Worm (Caenorhabditis elegans) whole organism, L3 larva: ENCODE measurements around the gene alh-8.
A peak's percentile ranks its signal among the peaks of the same experiment; 100 is the strongest.

Experiments
- R02D3.7 ChIP-seq: fragments of 150-350 bp; optimal IDR thresholded peaks from 2 replicates; lab custom pipeline; 2014; ENCODE audit warnings: missing biosample characterization, missing genetic modification characterization
- ZK546.5 ChIP-seq: sonication (generic microtip); optimal IDR thresholded peaks from 2 replicates; lab custom pipeline; 2017; ENCODE audit warnings: missing biosample characterization, missing genetic modification characterization
- aly-2 ChIP-seq: fragments of 150-350 bp; optimal IDR thresholded peaks from 2 replicates; lab custom pipeline; 2014; ENCODE audit warnings: missing biosample characterization, missing genetic modification characterization
- ceh-16 ChIP-seq: sonication (generic microtip); optimal IDR thresholded peaks from 2 replicates; lab custom pipeline; 2017; ENCODE audit warnings: missing biosample characterization, missing genetic modification characterization
- ceh-28 ChIP-seq: fragments of 150-350 bp; optimal IDR thresholded peaks from 2 replicates; lab custom pipeline; 2014; ENCODE audit warnings: missing biosample characterization, missing genetic modification reagents, missing genetic modification characterization
- ceh-82 ChIP-seq: fragments of 150-350 bp; optimal IDR thresholded peaks from 2 replicates; lab custom pipeline; 2014; ENCODE audit warnings: missing biosample characterization, missing genetic modification characterization
- ceh-9 ChIP-seq: sonication (generic microtip); optimal IDR thresholded peaks from 2 replicates; lab custom pipeline; 2018; ENCODE audit warnings: missing biosample characterization, missing genetic modification characterization
- daf-12 ChIP-seq: fragments of 150-350 bp; optimal IDR thresholded peaks from 2 replicates; lab custom pipeline; 2014; ENCODE audit warnings: missing biosample characterization, missing genetic modification reagents, missing genetic modification characterization
- egl-27 ChIP-seq: sonication (generic microtip); optimal IDR thresholded peaks from 4 replicates; lab custom pipeline; 2017; ENCODE audit warnings: missing biosample characterization, missing genetic modification reagents, missing genetic modification characterization
- egl-5 ChIP-seq: fragments of 150-350 bp; optimal IDR thresholded peaks from 2 replicates; lab custom pipeline; 2017; ENCODE audit warnings: missing biosample characterization, missing genetic modification reagents, missing genetic modification characterization, inconsistent platforms
- elt-1 ChIP-seq: fragments of 150-350 bp; optimal IDR thresholded peaks from 2 replicates; lab custom pipeline; 2014; ENCODE audit warnings: missing biosample characterization, missing genetic modification characterization
- elt-2 ChIP-seq: sonication (generic microtip); optimal IDR thresholded peaks from 2 replicates; lab custom pipeline; 2016; ENCODE audit warnings: missing genetic modification reagents, mild to moderate bottlenecking, missing genetic modification characterization, missing compliant biosample characterization
- elt-3 ChIP-seq, 3 experiments: fragments of 150-350 bp in 1 of 3; sonication (generic microtip) in 2 of 3; optimal IDR thresholded peaks; 2 replicates in 2 of 3; 4 replicates in 1 of 3; lab custom pipeline; 2014 to 2017; ENCODE audit warnings: missing biosample characterization in 3 of 3, missing genetic modification characterization in 3 of 3
- eor-1 ChIP-seq, 2 experiments: fragments of 150-350 bp; optimal IDR thresholded peaks; 2 replicates each; lab custom pipeline; 2014 to 2018; ENCODE audit warnings: missing biosample characterization in 2 of 2, missing genetic modification characterization in 2 of 2
- fkh-10 ChIP-seq: sonication (generic microtip); optimal IDR thresholded peaks from 2 replicates; lab custom pipeline; 2017; ENCODE audit warnings: missing biosample characterization, missing genetic modification reagents, missing genetic modification characterization
- fkh-2 ChIP-seq: fragments of 150-350 bp; optimal IDR thresholded peaks from 2 replicates; lab custom pipeline; 2014; ENCODE audit warnings: missing biosample characterization, missing genetic modification reagents, missing genetic modification characterization
- fos-1 ChIP-seq: fragments of 150-350 bp; optimal IDR thresholded peaks from 2 replicates; lab custom pipeline; 2014; ENCODE audit warnings: missing biosample characterization, missing genetic modification characterization
- hmg-11 ChIP-seq: sonication (generic microtip); optimal IDR thresholded peaks from 2 replicates; lab custom pipeline; 2016; ENCODE audit warnings: missing genetic modification characterization, missing compliant biosample characterization
- jun-1 ChIP-seq: fragments of 150-350 bp; optimal IDR thresholded peaks from 2 replicates; lab custom pipeline; 2014; ENCODE audit warnings: missing biosample characterization, missing genetic modification reagents, missing genetic modification characterization
- lin-15B ChIP-seq: fragments of 150-350 bp; optimal IDR thresholded peaks from 2 replicates; lab custom pipeline; 2014; ENCODE audit warnings: missing biosample characterization, missing genetic modification characterization
- lsy-12 ChIP-seq: sonication (generic microtip); optimal IDR thresholded peaks from 2 replicates; lab custom pipeline; 2016; ENCODE audit warnings: mild to moderate bottlenecking, missing genetic modification characterization, missing compliant biosample characterization
- mdl-1 ChIP-seq: fragments of 150-350 bp; optimal IDR thresholded peaks from 2 replicates; lab custom pipeline; 2014; ENCODE audit warnings: missing biosample characterization, missing genetic modification characterization
- mml-1 ChIP-seq: fragments of 150-350 bp; sonication (generic microtip); optimal IDR thresholded peaks from 3 replicates; lab custom pipeline; 2014; ENCODE audit warnings: missing biosample characterization, missing genetic modification characterization
- nfya-1 ChIP-seq: sonication (generic microtip); optimal IDR thresholded peaks from 2 replicates; lab custom pipeline; 2017; ENCODE audit warnings: missing genetic modification characterization, mild to moderate bottlenecking, missing compliant biosample characterization, antibody characterized with exemption, moderate library complexity; ENCODE audit not compliant: insufficient read depth
- nhr-11 ChIP-seq: fragments of 150-350 bp; optimal IDR thresholded peaks from 2 replicates; lab custom pipeline; 2014; ENCODE audit warnings: missing biosample characterization, missing genetic modification characterization
- nhr-12 ChIP-seq: fragments of 150-350 bp; optimal IDR thresholded peaks from 2 replicates; lab custom pipeline; 2014; ENCODE audit warnings: missing biosample characterization, missing genetic modification characterization
- nhr-23 ChIP-seq: fragments of 150-350 bp; optimal IDR thresholded peaks from 2 replicates; lab custom pipeline; 2014; ENCODE audit warnings: missing biosample characterization, missing genetic modification reagents, missing genetic modification characterization
- nhr-237 ChIP-seq: fragments of 150-350 bp; optimal IDR thresholded peaks from 2 replicates; lab custom pipeline; 2014; ENCODE audit warnings: missing biosample characterization, missing genetic modification characterization
- nhr-25 ChIP-seq: sonication (generic microtip); optimal IDR thresholded peaks from 2 replicates; lab custom pipeline; 2017; ENCODE audit warnings: missing biosample characterization, missing genetic modification characterization
- nhr-28 ChIP-seq: fragments of 150-350 bp; optimal IDR thresholded peaks from 2 replicates; lab custom pipeline; 2014; ENCODE audit warnings: missing biosample characterization, missing genetic modification characterization
- nhr-43 ChIP-seq: sonication (generic microtip); optimal IDR thresholded peaks from 2 replicates; lab custom pipeline; 2016; ENCODE audit warnings: mild to moderate bottlenecking, missing genetic modification characterization, missing compliant biosample characterization; ENCODE audit not compliant: poor library complexity, severe bottlenecking
- nhr-67 ChIP-seq: fragments of 150-350 bp; optimal IDR thresholded peaks from 2 replicates; lab custom pipeline; 2014; ENCODE audit warnings: missing biosample characterization, missing genetic modification characterization
- nhr-76 ChIP-seq: fragments of 150-350 bp; sonication (generic microtip); optimal IDR thresholded peaks from 5 replicates; lab custom pipeline; 2014; ENCODE audit warnings: missing biosample characterization, missing genetic modification characterization
- nhr-77 ChIP-seq: fragments of 150-350 bp; optimal IDR thresholded peaks from 2 replicates; lab custom pipeline; 2014; ENCODE audit warnings: missing biosample characterization, missing genetic modification characterization
- pha-4 ChIP-seq: fragments of 150-350 bp; optimal IDR thresholded peaks from 2 replicates; lab custom pipeline; 2014; ENCODE audit warnings: missing biosample characterization, missing genetic modification reagents, missing genetic modification characterization
- pqm-1 ChIP-seq: fragments of 150-350 bp; optimal IDR thresholded peaks from 2 replicates; lab custom pipeline; 2017; ENCODE audit warnings: missing biosample characterization, missing genetic modification characterization, inconsistent platforms
- sea-2 ChIP-seq: fragments of 150-350 bp; sonication (generic microtip); optimal IDR thresholded peaks from 4 replicates; lab custom pipeline; 2014; ENCODE audit warnings: missing biosample characterization, missing genetic modification reagents, missing genetic modification characterization
- skn-1 ChIP-seq: fragments of 150-350 bp; optimal IDR thresholded peaks from 2 replicates; lab custom pipeline; 2014; ENCODE audit warnings: missing biosample characterization, missing genetic modification characterization
- snpc-4 ChIP-seq: fragments of 150-350 bp; optimal IDR thresholded peaks from 2 replicates; lab custom pipeline; 2014; ENCODE audit warnings: missing biosample characterization, missing genetic modification characterization
- tbx-2 ChIP-seq: sonication (generic microtip); optimal IDR thresholded peaks from 2 replicates; lab custom pipeline; 2016; ENCODE audit warnings: mild to moderate bottlenecking, missing genetic modification characterization, missing compliant biosample characterization
- unc-39 ChIP-seq: sonication (generic microtip); optimal IDR thresholded peaks from 4 replicates; lab custom pipeline; 2017; ENCODE audit warnings: missing biosample characterization, missing genetic modification characterization
- unc-62 ChIP-seq: fragments of 150-350 bp; sonication (generic microtip); optimal IDR thresholded peaks from 4 replicates; lab custom pipeline; 2014; ENCODE audit warnings: missing biosample characterization, missing genetic modification reagents, missing genetic modification characterization
- zag-1 ChIP-seq: fragments of 150-350 bp; optimal IDR thresholded peaks from 2 replicates; lab custom pipeline; 2014; ENCODE audit warnings: missing biosample characterization, missing genetic modification characterization
- ztf-11 ChIP-seq: fragments of 150-350 bp; optimal IDR thresholded peaks from 2 replicates; lab custom pipeline; 2014; ENCODE audit warnings: missing biosample characterization, missing genetic modification characterization
- ztf-4 ChIP-seq: fragments of 150-350 bp; optimal IDR thresholded peaks from 2 replicates; lab custom pipeline; 2014; ENCODE audit warnings: missing biosample characterization, missing genetic modification characterization

alh-8 gene

DNA sequence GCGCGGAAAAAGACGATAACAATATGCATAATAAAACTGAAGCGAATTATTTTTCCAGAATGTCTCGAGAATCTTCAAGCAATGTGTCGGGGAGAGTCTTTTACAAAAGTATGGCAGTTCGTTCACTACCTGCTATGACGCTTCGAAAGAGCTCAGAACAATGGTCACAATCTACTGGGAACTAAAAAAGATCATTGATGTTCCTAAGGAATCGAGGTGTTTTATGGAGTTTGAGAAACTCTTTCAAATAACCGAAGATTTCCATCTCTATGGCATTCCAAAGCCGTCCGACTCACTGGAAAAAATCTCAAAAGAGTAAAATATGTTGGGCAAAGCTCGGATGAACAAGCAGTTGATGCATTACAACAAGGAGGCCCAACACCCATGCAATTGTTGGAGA, 43.5 kb downstream of the alh-8 start, which contains the start of gene F44E5.15:
Gene F44E5.15, plus strand, starts transcription at position 301 of the 400 bp plus-strand sequence.
- TF ChIP-seq ceh-82 (tag; lab: Kevin White, UChicago), result no peak
- no peak for TF ChIP-seq nhr-237 (tag; lab: Kevin White, UChicago)
- TF ChIP-seq ztf-4 (tag; lab: Kevin White, UChicago), result no peak
- TF ChIP-seq nhr-67 (tag; lab: Kevin White, UChicago), result no peak
- no peak for TF ChIP-seq nhr-28 (tag; lab: Kevin White, UChicago)
- TF ChIP-seq elt-2 (tag; lab: Kevin White, UChicago), result no peak
- TF ChIP-seq, all 47 proteins: peak for 0

DNA sequence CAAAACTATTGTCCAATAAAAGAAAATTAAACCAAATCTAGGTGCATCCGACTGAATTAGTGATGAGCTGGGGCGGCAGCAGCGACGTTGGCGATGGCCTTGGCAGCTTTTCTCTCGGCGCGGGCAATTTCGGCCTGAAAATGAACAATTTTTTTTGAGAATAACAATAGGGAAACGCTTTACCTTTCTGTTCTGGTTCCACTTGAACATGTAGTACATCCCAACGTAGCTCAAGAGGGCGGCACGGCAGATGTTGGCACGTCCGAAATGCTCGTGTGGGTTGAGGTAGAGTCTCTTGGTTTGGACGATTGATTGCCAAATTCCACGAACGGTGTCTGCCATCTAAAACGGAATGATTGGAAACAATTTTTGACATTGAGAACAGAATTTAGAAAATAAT, 45.4 kb downstream of the alh-8 start, which contains the start of gene F44E5.1:
Gene F44E5.1, minus strand, starts transcription at position 342 of the 400 bp plus-strand sequence.
- TF ChIP-seq skn-1 (tag; lab: Kevin White, UChicago), result no peak
- TF ChIP-seq mdl-1 (tag; lab: Kevin White, UChicago), result no peak
- TF ChIP-seq ceh-16 (tag; lab: Kevin White, UChicago), result no peak
- no peak for TF ChIP-seq aly-2 (tag; lab: Kevin White, UChicago)
- no peak for TF ChIP-seq pha-4 (tag; lab: Kevin White, UChicago)
- TF ChIP-seq elt-3 (tag; optimal IDR thresholded peaks at IDR 0.05; lab: Kevin White, UChicago), result no peak
- no peak for TF ChIP-seq lin-15B (tag; lab: Kevin White, UChicago)
- no peak for TF ChIP-seq egl-5
- no peak for TF ChIP-seq nhr-77 (tag; lab: Kevin White, UChicago)
- TF ChIP-seq ZK546.5 (tag; lab: Kevin White, UChicago), result no peak
- TF ChIP-seq snpc-4 (tag; lab: Kevin White, UChicago), result no peak
- TF ChIP-seq fkh-2 (tag; lab: Kevin White, UChicago), result no peak
- TF ChIP-seq unc-39 (tag; lab: Kevin White, UChicago), result no peak
- no peak for TF ChIP-seq nfya-1 (tag; lab: Kevin White, UChicago)
- TF ChIP-seq ceh-28 (tag; lab: Kevin White, UChicago), result no peak
- TF ChIP-seq pqm-1 (tag; lab: Kevin White, UChicago), result no peak
- TF ChIP-seq ceh-9, result no peak
- TF ChIP-seq ztf-11 (tag; lab: Kevin White, UChicago), result no peak

ce11 chrII:11777893-11778480, 49.1 kb downstream of the alh-8 start, which contains the start of the genes patr-1 and dna-2:
Gene patr-1, minus strand, starts transcription at chrII:11777943.
Gene dna-2, plus strand, starts transcription at chrII:11778430.
- TF ChIP-seq elt-1 (tag; lab: Kevin White, UChicago), result no peak
- no peak for TF ChIP-seq ceh-28 (tag; lab: Kevin White, UChicago)
- no peak for TF ChIP-seq tbx-2
- no peak for TF ChIP-seq ZK546.5 (tag; lab: Kevin White, UChicago)
- no peak for TF ChIP-seq unc-62 (GFP tag; lab: Kevin White, UChicago)
- TF ChIP-seq nhr-77 (tag; lab: Kevin White, UChicago), result no peak
- TF ChIP-seq ztf-11 (tag; lab: Kevin White, UChicago), result no peak
- no peak for TF ChIP-seq nhr-67 (tag; lab: Kevin White, UChicago)
- peak; percentile 48 for TF ChIP-seq nhr-23 (tag; lab: Kevin White, UChicago)
- TF ChIP-seq snpc-4 (tag; lab: Kevin White, UChicago), result no peak
- no peak for TF ChIP-seq nhr-12 (tag; lab: Kevin White, UChicago)
- no peak for TF ChIP-seq fkh-10 (GFP tag; lab: Kevin White, UChicago)
- TF ChIP-seq nhr-76 (tag; lab: Kevin White, UChicago), result no peak
- TF ChIP-seq lsy-12 (tag; lab: Kevin White, UChicago), result no peak
- TF ChIP-seq nhr-25, result peak; percentile 49
- TF ChIP-seq pqm-1 (tag; lab: Kevin White, UChicago), result no peak
- no peak for TF ChIP-seq jun-1 (tag; lab: Kevin White, UChicago)
- TF ChIP-seq eor-1 (tag; optimal IDR thresholded peaks at IDR 0.05; lab: Kevin White, UChicago), result no peak
- peak; percentile 31 for TF ChIP-seq elt-2 (tag; lab: Kevin White, UChicago)
- no peak for TF ChIP-seq nhr-237 (tag; lab: Kevin White, UChicago)
- no peak for TF ChIP-seq nhr-28 (tag; lab: Kevin White, UChicago)
- TF ChIP-seq hmg-11, result peak; percentile 36
- TF ChIP-seq nhr-11 (tag; lab: Kevin White, UChicago), result no peak
- TF ChIP-seq ztf-4 (tag; lab: Kevin White, UChicago), result no peak
- no peak for TF ChIP-seq unc-39 (tag; lab: Kevin White, UChicago)
- TF ChIP-seq nfya-1 (tag; lab: Kevin White, UChicago), result peak; percentile 85
- TF ChIP-seq ceh-16 (tag; lab: Kevin White, UChicago), result no peak
- no peak for TF ChIP-seq fos-1 (tag; lab: Kevin White, UChicago)
- TF ChIP-seq mml-1, result no peak
- no peak for TF ChIP-seq egl-27 (tag; lab: Kevin White, UChicago)
- no peak for TF ChIP-seq sea-2
- peak; percentile 45 for TF ChIP-seq skn-1 (tag; lab: Kevin White, UChicago)
- no peak for TF ChIP-seq daf-12 (tag; lab: Kevin White, UChicago)
- TF ChIP-seq nhr-43, result peak; percentile 19
- TF ChIP-seq lin-15B (tag; lab: Kevin White, UChicago), result peak; percentile 78
- peak; percentile 5 for TF ChIP-seq egl-5
- no peak for TF ChIP-seq zag-1 (tag; lab: Kevin White, UChicago)
- TF ChIP-seq fkh-2 (tag; lab: Kevin White, UChicago), result no peak
- peak; percentile 77 for TF ChIP-seq pha-4 (tag; lab: Kevin White, UChicago)
- no peak for TF ChIP-seq aly-2 (tag; lab: Kevin White, UChicago)
- TF ChIP-seq ceh-9, result no peak
- peak; percentile 43 for TF ChIP-seq R02D3.7 (tag; lab: Kevin White, UChicago)
- no peak for TF ChIP-seq elt-3 (tag; optimal IDR thresholded peaks at IDR 0.05; lab: Kevin White, UChicago)
